Fruit fly (Drosophila melanogaster) Kc167 (cell line): ENCODE measurements around the gene CG17264.

Source experiments
- Myc ChIP-seq: fragments of >200 bp; optimal IDR thresholded peaks from 2 replicates; lab custom pipeline; 2017; ENCODE audit warnings: missing external identifiers
- Sin3A ChIP-seq: fragments of >200 bp; optimal IDR thresholded peaks from 2 replicates; lab custom pipeline; 2018; ENCODE audit warnings: missing external identifiers
- h ChIP-seq: fragments of >200 bp; optimal IDR thresholded peaks from 3 replicates; lab custom pipeline; 2018; ENCODE audit warnings: missing external identifiers
- insv ChIP-seq: fragments of >200 bp; optimal IDR thresholded peaks from 3 replicates; lab custom pipeline; 2018; ENCODE audit warnings: missing external identifiers
- psq ChIP-seq: fragments of >200 bp; optimal IDR thresholded peaks from 2 replicates; lab custom pipeline; 2017; ENCODE audit warnings: missing external identifiers
- ttk ChIP-seq: sonication (Bioruptor generic); optimal IDR thresholded peaks from 2 replicates; lab custom pipeline; 2017; ENCODE audit warnings: missing external identifiers

The CG17264 gene

dm6 chr2L:3018212-3018611 lies at the start of gene CG17264, which contains the start of gene CG17224:
Gene CG17264, plus strand, starts transcription at chr2L:3018508.
Gene CG17224, minus strand, starts transcription at chr2L:3018308.
- no peak for TF ChIP-seq psq
- no peak for TF ChIP-seq h (lab: Kevin White, UChicago)
- TF ChIP-seq Myc (lab: Kevin White, UChicago), result no peak
- TF ChIP-seq insv (lab: Kevin White, UChicago), result no peak
- TF ChIP-seq Sin3A (lab: Kevin White, UChicago), result no peak
- no peak for TF ChIP-seq ttk (lab: Kevin White, UChicago)

- TF ChIP-seq insv (lab: Kevin White, UChicago), result no peak
- no peak for TF ChIP-seq ttk (lab: Kevin White, UChicago)
- TF ChIP-seq psq, result no peak
- no peak for TF ChIP-seq Sin3A (lab: Kevin White, UChicago)
- TF ChIP-seq h (lab: Kevin White, UChicago), result no peak
- TF ChIP-seq Myc (lab: Kevin White, UChicago), result no peak
Measured at dm6 chr2L:2969438-2969837, 48.9 kb upstream of the CG17264 start, which contains the start of gene Ts. Gene Ts, minus strand, starts transcription at chr2L:2969638.

- TF ChIP-seq h (lab: Kevin White, UChicago) (no peak), Sin3A (lab: Kevin White, UChicago) (no peak)
Measured at dm6 chr2L:2972439-2972936, 45.8 kb upstream of the CG17264 start, which contains the start of the genes Rrp1 and gammaTub23C. Gene Rrp1, minus strand, starts transcription at chr2L:2972508. Gene gammaTub23C, plus strand, starts transcription at chr2L:2972891.

- no peak for TF ChIP-seq psq
- no peak for TF ChIP-seq ttk (lab: Kevin White, UChicago)
- no peak for TF ChIP-seq insv (lab: Kevin White, UChicago)
- TF ChIP-seq Myc (lab: Kevin White, UChicago), result no peak
- TF ChIP-seq Sin3A (lab: Kevin White, UChicago), result no peak
- TF ChIP-seq h (lab: Kevin White, UChicago), result no peak
Measured at dm6 chr2L:2976829-2977228, 41.5 kb upstream of the CG17264 start, which contains the start of the genes CG9641 and CG3165. Gene CG9641, minus strand, starts transcription at chr2L:2976862. Gene CG3165, plus strand, starts transcription at chr2L:2977122.

- TF ChIP-seq ttk (lab: Kevin White, UChicago) (no peak), Sin3A (lab: Kevin White, UChicago) (no peak), psq (no peak), insv (lab: Kevin White, UChicago) (no peak), Myc (lab: Kevin White, UChicago) (no peak), h (lab: Kevin White, UChicago) (no peak)
Measured at dm6 chr2L:2979091-2979490, 39.2 kb upstream of the CG17264 start, which contains the start of gene CG9643. Gene CG9643, minus strand, starts transcription at chr2L:2979288.

dm6 chr2L:2986776-2987175 lies 31.5 kb upstream of the CG17264 start:
- TF ChIP-seq Sin3A (lab: Kevin White, UChicago) (no peak), h (lab: Kevin White, UChicago) (no peak), psq (no peak), insv (lab: Kevin White, UChicago) (no peak)

dm6 chr2L:2987681-2988381 lies 30.5 kb upstream of the CG17264 start, which contains the start of the genes Chd1 and Bem46:
Gene Chd1, minus strand, starts transcription at chr2L:2987723.
Gene Bem46, plus strand, starts transcription at chr2L:2988116.
- TF ChIP-seq Myc (lab: Kevin White, UChicago) (no peak), Sin3A (lab: Kevin White, UChicago) (no peak), h (lab: Kevin White, UChicago) (no peak), ttk (lab: Kevin White, UChicago) (no peak), insv (lab: Kevin White, UChicago) (no peak), psq (no peak)

- TF ChIP-seq insv (lab: Kevin White, UChicago), result no peak
- no peak for TF ChIP-seq ttk (lab: Kevin White, UChicago)
- TF ChIP-seq psq, result no peak
- TF ChIP-seq Sin3A (lab: Kevin White, UChicago), result no peak
- TF ChIP-seq h (lab: Kevin White, UChicago), result no peak
- TF ChIP-seq Myc (lab: Kevin White, UChicago), result no peak
Measured at dm6 chr2L:2992664-2993174, 25.6 kb upstream of the CG17264 start, which contains the start of the genes okr and CG3558. Gene okr, minus strand, starts transcription at chr2L:2992759. Gene CG3558, plus strand, starts transcription at chr2L:2992870.

- TF ChIP-seq Sin3A (lab: Kevin White, UChicago) (no peak), psq (no peak), insv (lab: Kevin White, UChicago) (no peak), ttk (lab: Kevin White, UChicago) (no peak), Myc (lab: Kevin White, UChicago) (no peak), h (lab: Kevin White, UChicago) (no peak)
Measured at dm6 chr2L:2993236-2993635, 25.1 kb upstream of the CG17264 start.

dm6 chr2L:2993702-2994101 lies 24.6 kb upstream of the CG17264 start:
- TF ChIP-seq ttk (lab: Kevin White, UChicago) (no peak), h (lab: Kevin White, UChicago) (no peak), psq (no peak)

- no peak for TF ChIP-seq h (lab: Kevin White, UChicago)
- TF ChIP-seq Myc (lab: Kevin White, UChicago), result no peak
- TF ChIP-seq Sin3A (lab: Kevin White, UChicago), result no peak
- TF ChIP-seq psq, result no peak
- no peak for TF ChIP-seq insv (lab: Kevin White, UChicago)
- TF ChIP-seq ttk (lab: Kevin White, UChicago), result no peak
Measured at dm6 chr2L:2999113-2999512, 19.2 kb upstream of the CG17264 start, which contains the start of gene Ccdc85. Gene Ccdc85, plus strand, starts transcription at chr2L:2999286.
